Worm (Caenorhabditis elegans) whole organism, L3 larva: ENCODE measurements around the gene R05F9.7.

ENCODE experiments used
- elt-1 ChIP-seq: fragments of 150-350 bp; optimal IDR thresholded peaks from 2 replicates; lab custom pipeline; 2014; ENCODE audit warnings: missing biosample characterization, missing genetic modification characterization
- jun-1 ChIP-seq: fragments of 150-350 bp; optimal IDR thresholded peaks from 2 replicates; lab custom pipeline; 2014; ENCODE audit warnings: missing biosample characterization, missing genetic modification reagents, missing genetic modification characterization
- lin-15B ChIP-seq: fragments of 150-350 bp; optimal IDR thresholded peaks from 2 replicates; lab custom pipeline; 2014; ENCODE audit warnings: missing biosample characterization, missing genetic modification characterization
- lsy-12 ChIP-seq: sonication (generic microtip); optimal IDR thresholded peaks from 2 replicates; lab custom pipeline; 2016; ENCODE audit warnings: mild to moderate bottlenecking, missing genetic modification characterization, missing compliant biosample characterization
- skn-1 ChIP-seq: fragments of 150-350 bp; optimal IDR thresholded peaks from 2 replicates; lab custom pipeline; 2014; ENCODE audit warnings: missing biosample characterization, missing genetic modification characterization
- ztf-4 ChIP-seq: fragments of 150-350 bp; optimal IDR thresholded peaks from 2 replicates; lab custom pipeline; 2014; ENCODE audit warnings: missing biosample characterization, missing genetic modification characterization

DNA sequence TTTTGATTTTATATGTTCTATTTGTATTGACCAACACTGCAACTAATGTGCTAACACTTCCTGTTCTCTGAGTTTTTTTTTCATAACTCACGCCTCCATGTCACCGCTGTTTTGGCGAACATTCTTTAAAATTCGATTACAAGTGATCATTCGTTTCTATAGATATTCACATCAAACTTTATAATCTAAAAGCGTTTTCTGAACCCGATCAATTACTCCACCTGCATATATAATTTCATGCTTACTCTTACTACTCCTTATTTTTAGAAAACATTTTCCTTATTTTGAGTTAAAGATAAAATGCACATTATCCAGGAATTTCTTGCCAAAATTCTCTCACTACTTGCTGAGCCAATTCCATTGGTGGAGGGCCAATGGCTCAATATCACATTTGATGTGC lies at the start of gene R05F9.7:
- TF ChIP-seq jun-1 (tag; lab: Kevin White, UChicago): no peak
- no peak for TF ChIP-seq skn-1 (tag; lab: Kevin White, UChicago)
- no peak for TF ChIP-seq elt-1
- TF ChIP-seq lin-15B: no peak
- no peak for TF ChIP-seq lsy-12
- no peak for TF ChIP-seq ztf-4 (tag; lab: Kevin White, UChicago)
